Worm (Caenorhabditis elegans): Measurements from ENCODE around the gene mps-4.

- TF ChIP-seq hlh-8 (tag; optimal IDR thresholded peaks at IDR 0.05), result no peak
- no peak for TF ChIP-seq hlh-6 (tag; optimal IDR thresholded peaks at IDR 0.05)
Observed at ce11 chrIII:8232634-8233033, 38.9 kb downstream of the mps-4 start, which contains the start of gene henn-1.
